Worm (Caenorhabditis elegans) whole organism, L2 larva: ENCODE measurements around the gene trpp-9.

Experiments
- C34F6.9 ChIP-seq: fragments of 150-350 bp; optimal IDR thresholded peaks from 2 replicates; lab custom pipeline; 2014; ENCODE audit warnings: missing biosample characterization, missing genetic modification characterization
- F13H6.1 ChIP-seq: sonication (generic microtip); optimal IDR thresholded peaks from 2 replicates; lab custom pipeline; 2016; ENCODE audit warnings: missing genetic modification characterization, missing compliant biosample characterization
- R02D3.7 ChIP-seq: fragments of 150-350 bp; optimal IDR thresholded peaks from 2 replicates; lab custom pipeline; 2014; ENCODE audit warnings: missing biosample characterization, missing genetic modification characterization
- Y55F3AM.14 ChIP-seq: fragments of 200-800 bp; sonication (Bioruptor generic); optimal IDR thresholded peaks from 2 replicates; lab custom pipeline; 2018; ENCODE audit warnings: mild to moderate bottlenecking, missing genetic modification characterization, missing compliant biosample characterization
- ZK546.5 ChIP-seq: sonication (generic microtip); optimal IDR thresholded peaks from 2 replicates; lab custom pipeline; 2017; ENCODE audit warnings: missing biosample characterization, missing genetic modification characterization
- alr-1 ChIP-seq: fragments of 150-350 bp; optimal IDR thresholded peaks from 2 replicates; lab custom pipeline; 2014; ENCODE audit warnings: missing biosample characterization, missing genetic modification characterization
- ama-1 ChIP-seq: fragments of 150-350 bp; optimal IDR thresholded peaks from 2 replicates; lab custom pipeline; 2018; ENCODE audit warnings: inconsistent platforms
- blmp-1 ChIP-seq: sonication (generic microtip); optimal IDR thresholded peaks from 2 replicates; lab custom pipeline; 2017; ENCODE audit warnings: missing genetic modification characterization, mild to moderate bottlenecking, missing compliant biosample characterization, antibody characterized with exemption, moderate library complexity; ENCODE audit not compliant: insufficient read depth
- ceh-16 ChIP-seq: fragments of 150-350 bp; optimal IDR thresholded peaks from 2 replicates; lab custom pipeline; 2014; ENCODE audit warnings: missing biosample characterization, missing genetic modification characterization
- ceh-82 ChIP-seq: fragments of 150-350 bp; optimal IDR thresholded peaks from 2 replicates; lab custom pipeline; 2014; ENCODE audit warnings: missing biosample characterization, missing genetic modification characterization
- crh-2 ChIP-seq: sonication (generic microtip); optimal IDR thresholded peaks from 2 replicates; lab custom pipeline; 2017; ENCODE audit warnings: missing biosample characterization, missing genetic modification characterization
- dmd-4 ChIP-seq: sonication (generic microtip); optimal IDR thresholded peaks from 2 replicates; lab custom pipeline; 2017; ENCODE audit warnings: missing biosample characterization, missing genetic modification characterization
- elt-1 ChIP-seq: fragments of 150-350 bp; optimal IDR thresholded peaks from 2 replicates; lab custom pipeline; 2014; ENCODE audit warnings: missing biosample characterization, missing genetic modification characterization
- elt-3 ChIP-seq: sonication (generic microtip); optimal IDR thresholded peaks from 2 replicates; lab custom pipeline; 2017; ENCODE audit warnings: missing biosample characterization, missing genetic modification characterization
- gmeb-1 ChIP-seq: fragments of 150-350 bp; optimal IDR thresholded peaks from 2 replicates; lab custom pipeline; 2014; ENCODE audit warnings: missing biosample characterization, missing genetic modification characterization
- lin-11 ChIP-seq: fragments of 150-350 bp; sonication (generic microtip); optimal IDR thresholded peaks from 2 replicates; lab custom pipeline; 2014; ENCODE audit warnings: missing biosample characterization, missing genetic modification characterization, inconsistent platforms, mixed read lengths
- lin-13 ChIP-seq: fragments of 150-350 bp; optimal IDR thresholded peaks from 2 replicates; lab custom pipeline; 2014; ENCODE audit warnings: missing biosample characterization, missing genetic modification reagents, missing genetic modification characterization
- lsy-2 ChIP-seq, 2 experiments: fragments of 150-350 bp in 1 of 2; sonication (generic microtip) in 1 of 2; optimal IDR thresholded peaks; 2 replicates each; lab custom pipeline; 2014 to 2017; ENCODE audit warnings: missing biosample characterization in 2 of 2, missing genetic modification characterization in 2 of 2
- mab-5 ChIP-seq: fragments of 150-350 bp; optimal IDR thresholded peaks from 2 replicates; lab custom pipeline; 2014; ENCODE audit warnings: missing biosample characterization, missing genetic modification characterization
- nhr-10 ChIP-seq: sonication (generic microtip); optimal IDR thresholded peaks from 2 replicates; lab custom pipeline; 2017; ENCODE audit warnings: missing biosample characterization, missing genetic modification characterization
- nhr-11 ChIP-seq: fragments of 150-350 bp; optimal IDR thresholded peaks from 2 replicates; lab custom pipeline; 2014; ENCODE audit warnings: missing biosample characterization, missing genetic modification characterization
- nhr-12 ChIP-seq: fragments of 150-350 bp; optimal IDR thresholded peaks from 2 replicates; lab custom pipeline; 2014; ENCODE audit warnings: missing biosample characterization, missing genetic modification characterization
- nhr-129 ChIP-seq: fragments of 150-350 bp; optimal IDR thresholded peaks from 2 replicates; lab custom pipeline; 2014; ENCODE audit warnings: missing biosample characterization, missing genetic modification characterization
- nhr-21 ChIP-seq: fragments of 150-350 bp; optimal IDR thresholded peaks from 2 replicates; lab custom pipeline; 2014; ENCODE audit warnings: missing biosample characterization, missing genetic modification characterization
- nhr-23 ChIP-seq: fragments of 150-350 bp; optimal IDR thresholded peaks from 2 replicates; lab custom pipeline; 2014; ENCODE audit warnings: missing biosample characterization, missing genetic modification reagents, missing genetic modification characterization
- nhr-25 ChIP-seq: fragments of 150-350 bp; sonication (generic microtip); optimal IDR thresholded peaks from 3 replicates; lab custom pipeline; 2014; ENCODE audit warnings: missing biosample characterization, missing genetic modification characterization
- nhr-6 ChIP-seq: fragments of 150-350 bp; optimal IDR thresholded peaks from 2 replicates; lab custom pipeline; 2014; ENCODE audit warnings: missing biosample characterization, missing genetic modification characterization
- peb-1 ChIP-seq: fragments of 150-350 bp; optimal IDR thresholded peaks from 2 replicates; lab custom pipeline; 2014; ENCODE audit warnings: missing biosample characterization, missing genetic modification characterization
- sem-4 ChIP-seq: fragments of 150-350 bp; optimal IDR thresholded peaks from 2 replicates; lab custom pipeline; 2014; ENCODE audit warnings: missing biosample characterization, missing genetic modification reagents, missing genetic modification characterization
- sma-3 ChIP-seq: sonication (generic microtip); optimal IDR thresholded peaks from 2 replicates; lab custom pipeline; 2016; ENCODE audit warnings: missing genetic modification reagents, missing genetic modification characterization, missing compliant biosample characterization
- sma-9 ChIP-seq, 2 experiments: fragments of 150-350 bp in 1 of 2; sonication (generic microtip) in 1 of 2; optimal IDR thresholded peaks; 2 replicates each; lab custom pipeline; 2014 to 2016; ENCODE audit warnings: missing genetic modification characterization in 2 of 2, mild to moderate bottlenecking in 1 of 2, missing biosample characterization in 1 of 2, missing compliant biosample characterization in 1 of 2, missing genetic modification reagents in 1 of 2, moderate library complexity in 1 of 2
- unc-39 ChIP-seq: fragments of 150-350 bp; optimal IDR thresholded peaks from 2 replicates; lab custom pipeline; 2014; ENCODE audit warnings: missing biosample characterization, missing genetic modification characterization
- unc-55 ChIP-seq: fragments of 150-350 bp; sonication (generic microtip); optimal IDR thresholded peaks from 3 replicates; lab custom pipeline; 2014; ENCODE audit warnings: missing biosample characterization, missing genetic modification reagents, missing genetic modification characterization
- zag-1 ChIP-seq: fragments of 150-350 bp; optimal IDR thresholded peaks from 2 replicates; lab custom pipeline; 2014; ENCODE audit warnings: missing biosample characterization, missing genetic modification characterization
- ztf-1 ChIP-seq: fragments of 200-800 bp; sonication (Bioruptor generic); conservative IDR thresholded peaks from 2 replicates; pipeline ENCODE4 v1.3.6; 2022; ENCODE audit warnings: missing genetic modification characterization, missing compliant biosample characterization

The trpp-9 gene

ce11 chrX:11523704-11524103, 40.0 kb upstream of the trpp-9 start:
- TF ChIP-seq nhr-23 (tag; lab: Kevin White, UChicago) (no peak), gmeb-1 (tag; lab: Kevin White, UChicago) (no peak), zag-1 (no peak), sma-3 (GFP tag; lab: Kevin White, UChicago) (no peak), peb-1 (no peak), ama-1 (no peak)

- no peak for TF ChIP-seq nhr-12 (tag; lab: Kevin White, UChicago)
- peak; percentile 25 for TF ChIP-seq blmp-1 (tag; lab: Kevin White, UChicago)
- TF ChIP-seq unc-39 (tag; lab: Kevin White, UChicago): no peak
- no peak for TF ChIP-seq zag-1
- TF ChIP-seq F13H6.1 (tag; lab: Kevin White, UChicago): no peak
- TF ChIP-seq sem-4: no peak
- no peak for TF ChIP-seq nhr-10 (tag; lab: Kevin White, UChicago)
- no peak for TF ChIP-seq ceh-82 (tag; lab: Kevin White, UChicago)
- TF ChIP-seq lin-13 (GFP tag; lab: Kevin White, UChicago): no peak
- TF ChIP-seq ama-1: no peak
- no peak for TF ChIP-seq elt-3
- peak; percentile 56 for TF ChIP-seq nhr-21 (tag; lab: Kevin White, UChicago)
- TF ChIP-seq crh-2 (tag; lab: Kevin White, UChicago): peak; percentile 12
- no peak for TF ChIP-seq unc-55 (GFP tag; lab: Kevin White, UChicago)
- TF ChIP-seq sma-9 (GFP tag; optimal IDR thresholded peaks at IDR 0.05; lab: Kevin White, UChicago): peak; percentile 73
- TF ChIP-seq sma-9 (tag; optimal IDR thresholded peaks at IDR 0.05; lab: Kevin White, UChicago): no peak
- no peak for TF ChIP-seq Y55F3AM.14
- no peak for TF ChIP-seq lin-11
- no peak for TF ChIP-seq R02D3.7 (tag; lab: Kevin White, UChicago)
- TF ChIP-seq sma-3 (GFP tag; lab: Kevin White, UChicago): peak; percentile 24
- no peak for TF ChIP-seq ztf-1 (GFP tag; lab: Robert Waterston, UW)
- TF ChIP-seq mab-5 (tag; lab: Kevin White, UChicago): no peak
- no peak for TF ChIP-seq lsy-2 (tag; optimal IDR thresholded peaks at IDR 0.05; lab: Kevin White, UChicago)
Observed at ce11 chrX:11533543-11534003, 30.1 kb upstream of the trpp-9 start, which contains the start of gene C35C5.8. C35C5.8 (plus strand) TSS chrX:11533593.

- peak; percentile 50 for TF ChIP-seq nhr-25 (tag; lab: Kevin White, UChicago)
- no peak for TF ChIP-seq C34F6.9 (tag; lab: Kevin White, UChicago)
- TF ChIP-seq sma-9 (GFP tag; optimal IDR thresholded peaks at IDR 0.05; lab: Kevin White, UChicago): peak; percentile 58
- no peak for TF ChIP-seq sma-9 (tag; optimal IDR thresholded peaks at IDR 0.05; lab: Kevin White, UChicago)
- peak; percentile 15 for TF ChIP-seq blmp-1 (tag; lab: Kevin White, UChicago)
- TF ChIP-seq nhr-21 (tag; lab: Kevin White, UChicago): peak; percentile 50
Observed at ce11 chrX:11534443-11534842, 29.3 kb upstream of the trpp-9 start.

- TF ChIP-seq nhr-129 (tag; lab: Kevin White, UChicago): peak; percentile 1
- TF ChIP-seq ZK546.5 (tag; lab: Kevin White, UChicago): no peak
- no peak for TF ChIP-seq nhr-6 (tag; lab: Kevin White, UChicago)
- peak; percentile 2 for TF ChIP-seq nhr-21 (tag; lab: Kevin White, UChicago)
- TF ChIP-seq nhr-25 (tag; lab: Kevin White, UChicago): peak; percentile 34
- peak; percentile 43 for TF ChIP-seq sma-3 (GFP tag; lab: Kevin White, UChicago)
Observed at ce11 chrX:11536408-11536807, 27.3 kb upstream of the trpp-9 start, which contains the start of gene C35C5.9. C35C5.9 (plus strand) TSS chrX:11536568.

ce11 chrX:11537240-11537764, 26.4 kb upstream of the trpp-9 start, which contains the start of gene gcp-2.2:
gcp-2.2 (plus strand) TSS chrX:11537714.
- TF ChIP-seq nhr-23 (tag; lab: Kevin White, UChicago): no peak
- TF ChIP-seq gmeb-1 (tag; lab: Kevin White, UChicago): no peak
- TF ChIP-seq blmp-1 (tag; lab: Kevin White, UChicago): no peak
- no peak for TF ChIP-seq zag-1
- TF ChIP-seq ceh-16: no peak
- no peak for TF ChIP-seq R02D3.7 (tag; lab: Kevin White, UChicago)
- TF ChIP-seq ztf-1 (GFP tag; lab: Robert Waterston, UW): no peak
- no peak for TF ChIP-seq elt-1 (tag; lab: Kevin White, UChicago)
- no peak for TF ChIP-seq alr-1 (tag; lab: Kevin White, UChicago)
- no peak for TF ChIP-seq nhr-12 (tag; lab: Kevin White, UChicago)
- no peak for TF ChIP-seq nhr-10 (tag; lab: Kevin White, UChicago)
- no peak for TF ChIP-seq nhr-25 (tag; lab: Kevin White, UChicago)
- no peak for TF ChIP-seq nhr-11 (tag; lab: Kevin White, UChicago)
- TF ChIP-seq sma-9 (GFP tag; optimal IDR thresholded peaks at IDR 0.05; lab: Kevin White, UChicago): no peak
- no peak for TF ChIP-seq sma-9 (tag; optimal IDR thresholded peaks at IDR 0.05; lab: Kevin White, UChicago)
- TF ChIP-seq unc-55 (GFP tag; lab: Kevin White, UChicago): no peak
- no peak for TF ChIP-seq sma-3 (GFP tag; lab: Kevin White, UChicago)
- no peak for TF ChIP-seq nhr-6 (tag; lab: Kevin White, UChicago)
- no peak for TF ChIP-seq dmd-4 (tag; lab: Kevin White, UChicago)
